ENCODE assay signal across 2 worm cellular contexts in genomic region chrIV:11593415-11594190, ce11.
TF ChIP-seq lines count a peak whose summit lies in the region.

F40F11.3 (minus strand) TSS chrIV:11594003.

TF ChIP-seq in whole organism, L4 larva, 104 proteins besides CTCF, POLR2A, EP300 and RAD21 (continued from another document):
- TF ChIP-seq hif-1 (tag; optimal IDR thresholded peaks at IDR 0.05; lab: Kevin White, UChicago) (peak; percentile 15 to 75), daf-12 (tag; optimal IDR thresholded peaks at IDR 0.05; lab: Kevin White, UChicago) (no peak), nhr-76 (tag; optimal IDR thresholded peaks at IDR 0.05; lab: Kevin White, UChicago) (no peak), mes-2 (tag; optimal IDR thresholded peaks at IDR 0.05; lab: Kevin White, UChicago; ENCODE audit: poor library complexity, severe bottlenecking) (peak; percentile 83), dmd-6 (GFP tag; IDR thresholded peaks at IDR 0.05; lab: Robert Waterston, UW) (peak; percentile 76), nhr-25 (tag; optimal IDR thresholded peaks at IDR 0.05; lab: Kevin White, UChicago; ENCODE audit: borderline replicate concordance, insufficient read depth) (peak; percentile 38), ceh-20 (GFP tag; IDR thresholded peaks at IDR 0.05; lab: Robert Waterston, UW) (peak; percentile 38; the same call in 1 of the 2 replicates), arid-1 (GFP tag; conservative IDR thresholded peaks at IDR 0.05; lab: Robert Waterston, UW) (peak; percentile 73), Y105C5A.15 (GFP tag; IDR thresholded peaks at IDR 0.05; lab: Robert Waterston, UW) (no peak), hmg-1.1 (GFP tag; IDR thresholded peaks at IDR 0.05; lab: Robert Waterston, UW) (peak; percentile 95), ceh-32 (tag; optimal IDR thresholded peaks at IDR 0.05; lab: Kevin White, UChicago; ENCODE audit: poor library complexity) (no peak), pqm-1 (tag; optimal IDR thresholded peaks at IDR 0.05; lab: Kevin White, UChicago) (peak; percentile 8), nhr-48 (tag; optimal IDR thresholded peaks at IDR 0.05; lab: Kevin White, UChicago) (peak; percentile 65), ZK337.2 (GFP tag; IDR thresholded peaks at IDR 0.05; lab: Robert Waterston, UW) (peak; percentile 65; the same call in 1 of the 2 replicates), ceh-62 (tag; optimal IDR thresholded peaks at IDR 0.05; lab: Kevin White, UChicago) (no peak), tag-97 (GFP tag; IDR thresholded peaks at IDR 0.05; lab: Robert Waterston, UW) (no peak), lim-7 (GFP tag; IDR thresholded peaks at IDR 0.05; lab: Robert Waterston, UW) (peak; percentile 71; the same call in 1 of the 2 replicates), zip-11 (GFP tag; IDR thresholded peaks at IDR 0.05; lab: Robert Waterston, UW) (no peak), T26A8.4 (GFP tag; IDR thresholded peaks at IDR 0.05; lab: Robert Waterston, UW) (peak; percentile 74), ZK546.5 (tag; optimal IDR thresholded peaks at IDR 0.05; lab: Kevin White, UChicago) (peak in 1 of 2 experiments; percentile 17), Y48G9A.11 (GFP tag; IDR thresholded peaks at IDR 0.05; lab: Robert Waterston, UW) (no peak), nhr-11 (tag; optimal IDR thresholded peaks at IDR 0.05; lab: Kevin White, UChicago) (peak; percentile 73), nhr-10 (tag; optimal IDR thresholded peaks at IDR 0.05; lab: Kevin White, UChicago) (no peak), mdl-1 (tag; optimal IDR thresholded peaks at IDR 0.05; lab: Kevin White, UChicago) (peak; percentile 36 to 85), lir-3 (tag; optimal IDR thresholded peaks at IDR 0.05; lab: Kevin White, UChicago) (no peak), ztf-7 (tag; optimal IDR thresholded peaks at IDR 0.05; lab: Kevin White, UChicago) (peak; percentile 62), dmd-9 (GFP tag; IDR thresholded peaks at IDR 0.05; lab: Robert Waterston, UW) (peak; percentile 33; the same call in 1 of the 2 replicates), Y75B8A.6 (GFP tag; IDR thresholded peaks at IDR 0.05; lab: Robert Waterston, UW) (no peak), pha-4 (GFP tag; IDR thresholded peaks at IDR 0.05; lab: Robert Waterston, UW) (peak; percentile 30; the same call in 1 of the 2 replicates), pha-4 (tag; optimal IDR thresholded peaks at IDR 0.05; lab: Kevin White, UChicago) (peak; percentile 62), nhr-111 (GFP tag; optimal IDR thresholded peaks at IDR 0.05; lab: Kevin White, UChicago) (no peak), lin-29 (GFP tag; IDR thresholded peaks at IDR 0.05; lab: Robert Waterston, UW) (no peak)

TF ChIP-seq in whole organism, late embryonic, 69 proteins besides CTCF, POLR2A, EP300 and RAD21 (continued from another document):
- TF ChIP-seq odd-2 (tag; optimal IDR thresholded peaks at IDR 0.05; lab: Kevin White, UChicago) (no peak), madf-2 (tag; optimal IDR thresholded peaks at IDR 0.05; lab: Kevin White, UChicago) (no peak)
